Worm (Caenorhabditis elegans) whole organism, midembryonic: Measurements from ENCODE around the gene alh-7.

Experiments
- T22C8.4 ChIP-seq: fragments of 200-800 bp; sonication (Bioruptor generic); IDR thresholded peaks from 2 replicates; pipeline ENCODE4 v1.3.6; 2022; ENCODE audit warnings: missing genetic modification characterization, missing compliant biosample characterization
- cog-1 ChIP-seq: sonication (generic microtip); optimal IDR thresholded peaks from 2 replicates; lab custom pipeline; 2016; ENCODE audit warnings: missing genetic modification characterization, missing compliant biosample characterization
- flt-1 ChIP-seq: fragments of 200-800 bp; sonication (Bioruptor generic); IDR thresholded peaks from 2 replicates; pipeline ENCODE4 v1.3.6; 2022; ENCODE audit warnings: missing genetic modification characterization, missing compliant biosample characterization
- klf-2 ChIP-seq: fragments of 200-800 bp; sonication (Bioruptor generic); conservative IDR thresholded peaks from 2 replicates; pipeline ENCODE4 v1.3.6; 2022; ENCODE audit warnings: missing genetic modification reagents, missing genetic modification characterization, missing compliant biosample characterization
- med-1 ChIP-seq: sonication (generic microtip); optimal IDR thresholded peaks from 2 replicates; lab custom pipeline; 2017; ENCODE audit warnings: missing genetic modification characterization, mild to moderate bottlenecking, missing compliant biosample characterization, antibody characterized with exemption, missing genetic modification reagents; ENCODE audit not compliant: insufficient read depth
- ref-1 ChIP-seq: fragments of 200-800 bp; sonication (Bioruptor generic); conservative IDR thresholded peaks from 2 replicates; pipeline ENCODE4 v1.3.6; 2022; ENCODE audit warnings: missing genetic modification reagents, missing genetic modification characterization, missing compliant biosample characterization
- tab-1 ChIP-seq: fragments of 200-800 bp; sonication (Bioruptor generic); IDR thresholded peaks from 2 replicates; pipeline ENCODE4 v1.3.6; 2022; ENCODE audit warnings: missing genetic modification characterization, missing compliant biosample characterization
- ztf-23 ChIP-seq: fragments of 200-800 bp; sonication (Bioruptor generic); IDR thresholded peaks from 2 replicates; pipeline ENCODE4 v1.3.6; 2022; ENCODE audit warnings: missing genetic modification reagents, missing genetic modification characterization, missing compliant biosample characterization
- ztf-29 ChIP-seq: fragments of 200-800 bp; sonication (Bioruptor generic); IDR thresholded peaks from 2 replicates; pipeline ENCODE4 v1.3.6; 2022; ENCODE audit warnings: missing genetic modification reagents, missing genetic modification characterization, missing compliant biosample characterization

alh-7 gene

ce11 chrII:13515813-13516212, 24.2 kb upstream of the alh-7 start:
- TF ChIP-seq T22C8.4 (GFP tag; lab: Robert Waterston, UW) (no peak), klf-2 (GFP tag; lab: Robert Waterston, UW) (no peak), ztf-23 (GFP tag; lab: Robert Waterston, UW) (no peak), flt-1 (no peak), ref-1 (no peak), med-1 (no peak), ztf-29 (GFP tag; lab: Robert Waterston, UW) (no peak), tab-1 (GFP tag; lab: Robert Waterston, UW) (no peak), cog-1 (no peak)

- no peak for TF ChIP-seq ref-1
- no peak for TF ChIP-seq tab-1 (GFP tag; lab: Robert Waterston, UW)
- no peak for TF ChIP-seq cog-1
- no peak for TF ChIP-seq ztf-29 (GFP tag; lab: Robert Waterston, UW)
- no peak for TF ChIP-seq ztf-23 (GFP tag; lab: Robert Waterston, UW)
- TF ChIP-seq med-1: no peak
- TF ChIP-seq flt-1: no peak
- TF ChIP-seq T22C8.4 (GFP tag; lab: Robert Waterston, UW): no peak
- no peak for TF ChIP-seq klf-2 (GFP tag; lab: Robert Waterston, UW)
Observed at ce11 chrII:13508607-13509006, 17.0 kb upstream of the alh-7 start.

- TF ChIP-seq cog-1 (no peak), T22C8.4 (GFP tag; lab: Robert Waterston, UW) (no peak), flt-1 (no peak), tab-1 (GFP tag; lab: Robert Waterston, UW) (no peak), klf-2 (GFP tag; lab: Robert Waterston, UW) (no peak), ztf-23 (GFP tag; lab: Robert Waterston, UW) (no peak), ref-1 (no peak), ztf-29 (GFP tag; lab: Robert Waterston, UW) (no peak), med-1 (no peak)
Observed at ce11 chrII:13507535-13507934, 15.9 kb upstream of the alh-7 start, which contains the start of gene nep-17. TSS of gene nep-17 (plus strand) at chrII:13507819.

ce11 chrII:13505977-13506568, 14.5 kb upstream of the alh-7 start:
- no peak for TF ChIP-seq klf-2 (GFP tag; lab: Robert Waterston, UW)
- no peak for TF ChIP-seq ztf-29 (GFP tag; lab: Robert Waterston, UW)
- no peak for TF ChIP-seq med-1
- no peak for TF ChIP-seq cog-1
- no peak for TF ChIP-seq ref-1
- TF ChIP-seq tab-1 (GFP tag; lab: Robert Waterston, UW): no peak
- TF ChIP-seq flt-1: no peak
- TF ChIP-seq ztf-23 (GFP tag; lab: Robert Waterston, UW): no peak
- no peak for TF ChIP-seq T22C8.4 (GFP tag; lab: Robert Waterston, UW)

- TF ChIP-seq ref-1 (no peak), T22C8.4 (GFP tag; lab: Robert Waterston, UW) (no peak), med-1 (no peak), flt-1 (no peak), klf-2 (GFP tag; lab: Robert Waterston, UW) (no peak), ztf-29 (GFP tag; lab: Robert Waterston, UW) (no peak), tab-1 (GFP tag; lab: Robert Waterston, UW) (no peak), cog-1 (no peak), ztf-23 (GFP tag; lab: Robert Waterston, UW) (no peak)
Observed at ce11 chrII:13505386-13505785, 13.8 kb upstream of the alh-7 start.

- TF ChIP-seq ztf-23 (GFP tag; lab: Robert Waterston, UW) (no peak), flt-1 (no peak), klf-2 (GFP tag; lab: Robert Waterston, UW) (no peak), T22C8.4 (GFP tag; lab: Robert Waterston, UW) (no peak), tab-1 (GFP tag; lab: Robert Waterston, UW) (no peak), cog-1 (no peak), med-1 (no peak), ztf-29 (GFP tag; lab: Robert Waterston, UW) (no peak), ref-1 (no peak)
Observed at ce11 chrII:13503653-13504052, 12.1 kb upstream of the alh-7 start, which contains the start of gene F54F11.1. TSS of gene F54F11.1 (plus strand) at chrII:13503953.

- TF ChIP-seq ref-1: no peak
- TF ChIP-seq T22C8.4 (GFP tag; lab: Robert Waterston, UW): no peak
- TF ChIP-seq tab-1 (GFP tag; lab: Robert Waterston, UW): no peak
- TF ChIP-seq ztf-23 (GFP tag; lab: Robert Waterston, UW): no peak
- TF ChIP-seq cog-1: no peak
- TF ChIP-seq med-1: no peak
- TF ChIP-seq klf-2 (GFP tag; lab: Robert Waterston, UW): no peak
- no peak for TF ChIP-seq flt-1
Observed at ce11 chrII:13501575-13501974, 10.0 kb upstream of the alh-7 start, which contains the start of gene F45H10.5. TSS of gene F45H10.5 (plus strand) at chrII:13501875.

- no peak for TF ChIP-seq tab-1 (GFP tag; lab: Robert Waterston, UW)
- no peak for TF ChIP-seq cog-1
Observed at ce11 chrII:13500582-13500981, 9.0 kb upstream of the alh-7 start.

ce11 chrII:13495718-13496117, 4.1 kb upstream of the alh-7 start, which contains the start of gene drr-1:
TSS of gene drr-1 (minus strand) at chrII:13495900.
- TF ChIP-seq T22C8.4 (GFP tag; lab: Robert Waterston, UW): no peak

ce11 chrII:13494762-13495161, 3.2 kb upstream of the alh-7 start:
- TF ChIP-seq ztf-29 (GFP tag; lab: Robert Waterston, UW) (no peak), med-1 (no peak), flt-1 (no peak), ztf-23 (GFP tag; lab: Robert Waterston, UW) (no peak)

ce11 chrII:13494175-13494650, 2.6 kb upstream of the alh-7 start, which contains the start of gene ndua-7:
TSS of gene ndua-7 (minus strand) at chrII:13494600.
- TF ChIP-seq klf-2 (GFP tag; lab: Robert Waterston, UW) (no peak), cog-1 (no peak), T22C8.4 (GFP tag; lab: Robert Waterston, UW) (no peak), ref-1 (no peak), ztf-23 (GFP tag; lab: Robert Waterston, UW) (no peak), flt-1 (no peak)
